Worm (Caenorhabditis elegans) whole organism, L4 larva: ENCODE data around the gene F09G8.5.

Experiments used
- F10B5.3 ChIP-seq: sonication (generic microtip); optimal IDR thresholded peaks from 2 replicates; lab custom pipeline; 2016; ENCODE audit warnings: mild to moderate bottlenecking, missing genetic modification characterization, missing compliant biosample characterization
- F44E2.7 ChIP-seq: fragments of 200-800 bp; sonication (Bioruptor generic); IDR thresholded peaks from 2 replicates; pipeline ENCODE4 v2.1.2; 2022; ENCODE audit warnings: missing genetic modification characterization, missing compliant biosample characterization
- ZK546.5 ChIP-seq, 2 experiments: sonication (generic microtip); optimal IDR thresholded peaks; 2 replicates each; lab custom pipeline; 2017; ENCODE audit warnings: missing biosample characterization in 2 of 2, missing genetic modification characterization in 2 of 2
- aha-1 ChIP-seq: fragments of 150-350 bp; peaks from one replicate; lab custom pipeline; 2014; ENCODE audit warnings: missing biosample characterization, missing genetic modification characterization
- aly-2 ChIP-seq: sonication (generic microtip); optimal IDR thresholded peaks from 2 replicates; lab custom pipeline; 2018; ENCODE audit warnings: missing biosample characterization, missing genetic modification characterization
- arid-1 ChIP-seq: fragments of 200-800 bp; sonication (Bioruptor generic); conservative IDR thresholded peaks from 2 replicates; pipeline ENCODE4 v1.3.6; 2022; ENCODE audit warnings: missing genetic modification reagents, missing genetic modification characterization, missing compliant biosample characterization
- ceh-28 ChIP-seq: fragments of 150-350 bp; optimal IDR thresholded peaks from 2 replicates; lab custom pipeline; 2014; ENCODE audit warnings: missing biosample characterization, missing genetic modification reagents, missing genetic modification characterization
- ces-1 ChIP-seq: fragments of 150-350 bp; sonication (generic microtip); optimal IDR thresholded peaks from 4 replicates; lab custom pipeline; 2014; ENCODE audit warnings: missing biosample characterization, missing genetic modification reagents, missing genetic modification characterization
- ctbp-1 ChIP-seq: fragments of 200-800 bp; sonication (Bioruptor generic); IDR thresholded peaks from 2 replicates; pipeline ENCODE4 v1.3.6; 2022; ENCODE audit warnings: missing genetic modification reagents, missing genetic modification characterization, missing compliant biosample characterization
- daf-12 ChIP-seq: fragments of 150-350 bp; optimal IDR thresholded peaks from 2 replicates; lab custom pipeline; 2014; ENCODE audit warnings: missing biosample characterization, missing genetic modification reagents, missing genetic modification characterization
- dmd-6 ChIP-seq: fragments of 200-800 bp; sonication (Bioruptor generic); IDR thresholded peaks from 2 replicates; pipeline ENCODE4 v1.3.6; 2022; ENCODE audit warnings: missing genetic modification reagents, missing genetic modification characterization, missing compliant biosample characterization
- egl-43 ChIP-seq: fragments of 200-800 bp; sonication (Bioruptor generic); IDR thresholded peaks from 2 replicates; pipeline ENCODE4 v1.3.6; 2022; ENCODE audit warnings: missing genetic modification reagents, missing genetic modification characterization, missing compliant biosample characterization
- fkh-10 ChIP-seq: fragments of 150-350 bp; optimal IDR thresholded peaks from 2 replicates; lab custom pipeline; 2014; ENCODE audit warnings: missing biosample characterization, missing genetic modification reagents, missing genetic modification characterization
- lir-3 ChIP-seq: sonication (generic microtip); optimal IDR thresholded peaks from 2 replicates; lab custom pipeline; 2016; ENCODE audit warnings: mild to moderate bottlenecking, missing genetic modification characterization, missing compliant biosample characterization
- nhr-102 ChIP-seq: sonication (generic microtip); optimal IDR thresholded peaks from 2 replicates; lab custom pipeline; 2016; ENCODE audit warnings: mild to moderate bottlenecking, missing genetic modification characterization, moderate library complexity, missing compliant biosample characterization
- nhr-28 ChIP-seq: fragments of 150-350 bp; optimal IDR thresholded peaks from 2 replicates; lab custom pipeline; 2014; ENCODE audit warnings: missing biosample characterization, missing genetic modification characterization
- nhr-41 ChIP-seq: fragments of 200-800 bp; sonication (Bioruptor generic); IDR thresholded peaks from 2 replicates; pipeline ENCODE4 v1.3.6; 2022; ENCODE audit warnings: missing genetic modification reagents, missing genetic modification characterization, missing compliant biosample characterization
- nhr-42 ChIP-seq: fragments of 200-800 bp; sonication (Bioruptor generic); IDR thresholded peaks from 2 replicates; pipeline ENCODE4 v1.3.6; 2022; ENCODE audit warnings: missing genetic modification characterization, missing compliant biosample characterization
- spr-1 ChIP-seq: sonication (generic microtip); optimal IDR thresholded peaks from 2 replicates; lab custom pipeline; 2016; ENCODE audit warnings: mild to moderate bottlenecking, missing genetic modification characterization, missing compliant biosample characterization
- unc-62 ChIP-seq, 3 experiments: fragments of 150-350 bp in 1 of 3; sonication (generic microtip); optimal IDR thresholded peaks in 2 of 3; peaks in 1 of 3; 1 replicate in 1 of 3; 2 replicates in 2 of 3; lab custom pipeline; 2014 to 2017; ENCODE audit warnings: missing biosample characterization in 3 of 3, missing genetic modification characterization in 3 of 3, missing genetic modification reagents in 3 of 3, missing genotype in 1 of 3
- zfp-3 ChIP-seq: fragments of 200-800 bp; sonication (Bioruptor generic); conservative IDR thresholded peaks from 2 replicates; pipeline ENCODE4 v1.3.6; 2022; ENCODE audit warnings: missing genetic modification reagents, missing genetic modification characterization, missing compliant biosample characterization
- ztf-7 ChIP-seq: fragments of 150-350 bp; optimal IDR thresholded peaks from 2 replicates; lab custom pipeline; 2014; ENCODE audit warnings: missing biosample characterization, missing genetic modification characterization

F09G8.5 gene

DNA sequence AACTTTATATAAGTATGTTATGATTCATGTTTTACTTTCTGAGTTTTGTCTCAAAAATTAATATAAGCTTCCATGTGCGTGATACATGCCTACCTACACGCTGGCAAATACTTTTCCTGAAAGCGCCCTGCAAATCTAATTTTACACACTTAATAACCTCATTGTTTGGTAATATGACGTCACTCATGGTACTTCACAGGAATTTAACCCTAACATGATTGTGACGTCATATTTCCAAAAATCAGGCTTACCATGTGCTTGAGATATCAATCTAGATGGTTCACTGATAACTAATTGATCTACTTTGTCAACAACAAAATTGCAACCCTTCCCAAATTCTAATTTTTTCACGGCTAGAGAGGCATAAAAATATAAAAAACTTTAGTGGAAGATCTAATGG is 48.7 kb downstream of the F09G8.5 start:
- no peak for TF ChIP-seq ztf-7 (tag; lab: Kevin White, UChicago)
- TF ChIP-seq ZK546.5 (tag; optimal IDR thresholded peaks at IDR 0.05; lab: Kevin White, UChicago), result no peak
- TF ChIP-seq aly-2, result no peak
- no peak for TF ChIP-seq spr-1

DNA sequence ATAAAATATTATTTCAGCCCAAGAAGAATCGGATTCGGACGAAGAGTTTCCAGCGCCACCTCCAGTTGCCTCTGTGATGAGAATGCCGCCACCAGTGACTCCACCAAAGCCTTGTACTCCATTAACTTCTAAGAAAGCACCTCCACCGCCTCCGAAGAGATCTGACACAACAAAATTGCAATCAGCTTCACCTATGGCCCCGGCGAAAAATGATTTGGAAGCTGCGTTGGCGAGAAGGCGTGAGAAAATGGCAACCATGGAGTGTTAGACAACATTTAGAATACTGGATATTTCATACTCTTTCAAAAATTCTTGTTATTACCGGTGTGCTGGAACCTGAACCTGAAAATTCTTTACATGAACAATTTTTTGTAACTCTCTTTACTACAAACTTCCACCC is 50.5 kb downstream of the F09G8.5 start:
- no peak for TF ChIP-seq F10B5.3 (tag; lab: Kevin White, UChicago)
- no peak for TF ChIP-seq nhr-102
- no peak for TF ChIP-seq nhr-42
- no peak for TF ChIP-seq unc-62 (GFP tag; optimal IDR thresholded peaks at IDR 0.05 in 1 of 2; lab: Kevin White, UChicago)
- TF ChIP-seq unc-62 (tag; optimal IDR thresholded peaks at IDR 0.05; lab: Kevin White, UChicago), result no peak
- no peak for TF ChIP-seq fkh-10 (GFP tag; lab: Kevin White, UChicago)
- TF ChIP-seq egl-43, result 0 out of 2 replicates have a peak, but pooled peaks have one; percentile 19
- peak; percentile 90 for TF ChIP-seq aha-1 (tag; lab: Kevin White, UChicago)
- no peak for TF ChIP-seq ceh-28 (tag; lab: Kevin White, UChicago)
- TF ChIP-seq ctbp-1, result no peak

DNA sequence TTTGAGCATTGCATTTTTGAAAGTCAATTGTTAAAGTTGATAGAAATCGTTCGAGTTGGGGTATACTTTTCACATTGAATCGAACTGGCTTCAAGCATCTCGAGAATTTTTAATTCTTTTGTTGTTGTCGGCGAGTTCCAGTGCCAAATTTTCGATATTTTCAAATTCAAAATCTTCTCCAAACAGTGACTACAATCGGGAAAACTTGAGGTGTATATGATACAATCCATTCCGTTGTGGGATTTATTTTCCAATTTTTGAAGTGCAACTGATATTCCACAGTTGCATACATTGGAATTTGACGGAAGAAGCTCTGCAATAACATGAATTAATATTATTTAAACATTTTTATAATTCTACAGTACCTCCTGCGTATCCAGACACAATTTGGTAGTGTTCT is 51.0 kb downstream of the F09G8.5 start:
- TF ChIP-seq ctbp-1 (no peak), unc-62 (GFP tag; optimal IDR thresholded peaks at IDR 0.05 in 1 of 2; lab: Kevin White, UChicago) (peak in 1 of 2 experiments; percentile 87), unc-62 (tag; optimal IDR thresholded peaks at IDR 0.05; lab: Kevin White, UChicago) (no peak), ZK546.5 (tag; optimal IDR thresholded peaks at IDR 0.05; lab: Kevin White, UChicago) (no peak), nhr-28 (tag; lab: Kevin White, UChicago) (no peak), lir-3 (tag; lab: Kevin White, UChicago) (no peak), daf-12 (tag; lab: Kevin White, UChicago) (no peak), F44E2.7 (GFP tag; lab: Robert Waterston, UW) (no peak), ces-1 (GFP tag; lab: Kevin White, UChicago) (no peak), dmd-6 (GFP tag; lab: Robert Waterston, UW) (no peak), zfp-3 (GFP tag; lab: Robert Waterston, UW) (0 out of 2 replicates have a peak, but pooled peaks have one; percentile 35), egl-43 (no peak), arid-1 (GFP tag; lab: Robert Waterston, UW) (no peak), aha-1 (tag; lab: Kevin White, UChicago) (peak; percentile 94), nhr-41 (no peak)
- TF ChIP-seq, all 104 proteins: peak for 3
